Worm (Caenorhabditis elegans): Measurements from ENCODE around the gene F59E12.3.

ce11 chrII:5607756-5608155 lies 30.4 kb upstream of the F59E12.3 start, which contains the start of gene C17G10.7:
- TF ChIP-seq unc-62 (GFP tag; optimal IDR thresholded peaks at IDR 0.05) = no peak
- no peak for TF ChIP-seq mep-1 (tag; optimal IDR thresholded peaks at IDR 0.05)
